Fruit fly (Drosophila melanogaster) whole organism, embryonic: ENCODE results near the gene Gen.

Experiments
- Ada2b ChIP-seq: fragments of 200-800 bp; sonication (Bioruptor generic); IDR thresholded peaks from 2 replicates; pipeline ENCODE4 v1.3.6; 2022; ENCODE audit warnings: missing biosample characterization, missing genetic modification characterization
- Atf6 ChIP-seq: fragments of 200-800 bp; sonication (Bioruptor generic); IDR thresholded peaks from 2 replicates; pipeline ENCODE4 v1.3.6; 2022; ENCODE audit warnings: missing biosample characterization, missing genetic modification characterization
- B-H2 ChIP-seq: fragments of 200-800 bp; sonication (Bioruptor generic); optimal IDR thresholded peaks from 2 replicates; lab custom pipeline; 2018; ENCODE audit warnings: missing biosample characterization, mild to moderate bottlenecking, missing genetic modification characterization
- CG10366 ChIP-seq: fragments of 200-800 bp; sonication (Bioruptor generic); IDR thresholded peaks from 2 replicates; pipeline ENCODE4 v1.3.6; 2022; ENCODE audit warnings: missing biosample characterization, missing genetic modification characterization
- CG13624 ChIP-seq: fragments of 200-800 bp; sonication (Bioruptor generic); optimal IDR thresholded peaks from 2 replicates; lab custom pipeline; 2016; ENCODE audit warnings: missing biosample characterization, missing genetic modification characterization
- CG18011 ChIP-seq: fragments of 200-800 bp; sonication (Bioruptor generic); optimal IDR thresholded peaks from 2 replicates; lab custom pipeline; 2017; ENCODE audit warnings: missing biosample characterization, missing genetic modification characterization, mild to moderate bottlenecking, moderate library complexity, missing genotype
- CG2712 ChIP-seq: fragments of 200-800 bp; optimal IDR thresholded peaks from 3 replicates; lab custom pipeline; 2019; ENCODE audit warnings: missing biosample characterization, mild to moderate bottlenecking, missing genetic modification characterization, moderate library complexity
- CG3726 ChIP-seq: fragments of 200-800 bp; sonication (Bioruptor generic); IDR thresholded peaks from 3 replicates; pipeline ENCODE4, ENCODE4 v1.3.6; 2022; ENCODE audit warnings: missing biosample characterization, missing genetic modification characterization
- CG3995 ChIP-seq: fragments of 200-800 bp; sonication (Bioruptor generic); optimal IDR thresholded peaks from 3 replicates; lab custom pipeline; 2016; ENCODE audit warnings: missing biosample characterization, missing genetic modification characterization
- CG42726 ChIP-seq: fragments of 200-800 bp; sonication (Bioruptor generic); IDR thresholded peaks from 2 replicates; pipeline ENCODE4 v1.3.6; 2022; ENCODE audit warnings: missing biosample characterization, missing genetic modification characterization; ENCODE audit not compliant: partially characterized antibody
- CG4282 ChIP-seq: fragments of 200-800 bp; sonication (Bioruptor generic); optimal IDR thresholded peaks from 2 replicates; lab custom pipeline; 2016; ENCODE audit warnings: missing biosample characterization, missing genetic modification characterization
- CG4820 ChIP-seq: fragments of 200-800 bp; sonication (Bioruptor generic); optimal IDR thresholded peaks from 3 replicates; lab custom pipeline; 2016; ENCODE audit warnings: missing biosample characterization, missing genetic modification characterization
- CG7372 ChIP-seq: fragments of 200-800 bp; sonication (Bioruptor generic); IDR thresholded peaks from 2 replicates; pipeline ENCODE4 v1.3.6; 2022; ENCODE audit warnings: missing biosample characterization, missing genetic modification characterization
- CG7556 ChIP-seq: fragments of 200-800 bp; sonication (Bioruptor generic); optimal IDR thresholded peaks from 2 replicates; lab custom pipeline; 2017; ENCODE audit warnings: missing biosample characterization, mild to moderate bottlenecking, missing genetic modification characterization
- CG8089 ChIP-seq: fragments of 200-800 bp; sonication (Bioruptor generic); optimal IDR thresholded peaks from 3 replicates; lab custom pipeline; 2016; ENCODE audit warnings: missing biosample characterization, missing genetic modification characterization
- CG8359 ChIP-seq: fragments of 200-800 bp; sonication (Bioruptor generic); optimal IDR thresholded peaks from 2 replicates; lab custom pipeline; 2017; ENCODE audit warnings: missing biosample characterization, mild to moderate bottlenecking, missing genetic modification characterization, borderline replicate concordance
- CG9817 ChIP-seq: fragments of 200-800 bp; sonication (Bioruptor generic); optimal IDR thresholded peaks from 2 replicates; lab custom pipeline; 2018; ENCODE audit warnings: missing biosample characterization, mild to moderate bottlenecking, missing genetic modification characterization, moderate library complexity
- D19A ChIP-seq: fragments of 200-800 bp; optimal IDR thresholded peaks from 3 replicates; lab custom pipeline; 2019; ENCODE audit warnings: missing biosample characterization, mild to moderate bottlenecking, missing genetic modification characterization, moderate library complexity
- Dbx ChIP-seq: fragments of 200-800 bp; sonication (Bioruptor generic); IDR thresholded peaks from 3 replicates; pipeline ENCODE4 v1.3.6; 2022; ENCODE audit warnings: missing biosample characterization, missing genetic modification characterization
- Fer1 ChIP-seq: fragments of 200-800 bp; sonication (Bioruptor generic); optimal IDR thresholded peaks from 2 replicates; lab custom pipeline; 2017; ENCODE audit warnings: missing biosample characterization, mild to moderate bottlenecking, missing genetic modification characterization
- Fer3 ChIP-seq: fragments of 200-800 bp; sonication (Bioruptor generic); optimal IDR thresholded peaks from 2 replicates; lab custom pipeline; 2018; ENCODE audit warnings: missing biosample characterization, mild to moderate bottlenecking, missing genetic modification characterization, moderate library complexity
- HLH3B ChIP-seq: fragments of 200-800 bp; sonication (Bioruptor generic); IDR thresholded peaks from 2 replicates; pipeline ENCODE4 v1.3.6; 2022; ENCODE audit warnings: missing biosample characterization, missing genetic modification characterization
- Kr ChIP-seq: fragments of 200-800 bp; sonication (Bioruptor generic); optimal IDR thresholded peaks from 2 replicates; lab custom pipeline; 2017; ENCODE audit warnings: missing biosample characterization, mild to moderate bottlenecking, missing genetic modification characterization
- Myb ChIP-seq: fragments of 200-800 bp; sonication (Bioruptor generic); optimal IDR thresholded peaks from 2 replicates; lab custom pipeline; 2016; ENCODE audit warnings: missing biosample characterization, missing genetic modification characterization
- Oli ChIP-seq: fragments of 200-800 bp; sonication (Bioruptor generic); optimal IDR thresholded peaks from 2 replicates; lab custom pipeline; 2018; ENCODE audit warnings: missing biosample characterization, mild to moderate bottlenecking, missing genetic modification characterization, moderate library complexity
- PHDP ChIP-seq: fragments of 200-800 bp; sonication (Bioruptor generic); optimal IDR thresholded peaks from 3 replicates; lab custom pipeline; 2018; ENCODE audit warnings: missing biosample characterization, mild to moderate bottlenecking, missing genetic modification characterization, moderate library complexity
- Trl ChIP-seq, 3 experiments: fragments of >200 bp in 2 of 3; fragments of 200-800 bp in 1 of 3; sonication (Bioruptor generic) in 1 of 3; optimal IDR thresholded peaks; 2 replicates in 1 of 3; 3 replicates in 2 of 3; lab custom pipeline; 2016 to 2017; ENCODE audit warnings: missing biosample characterization in 1 of 3, missing genetic modification characterization in 1 of 3
- Xbp1 ChIP-seq: fragments of 200-800 bp; sonication (Bioruptor generic); optimal IDR thresholded peaks from 3 replicates; lab custom pipeline; 2016; ENCODE audit warnings: missing biosample characterization, mild to moderate bottlenecking, missing genetic modification characterization
- al ChIP-seq: fragments of 200-800 bp; sonication (Bioruptor generic); IDR thresholded peaks from 2 replicates; pipeline ENCODE4 v1.3.6; 2022; ENCODE audit warnings: missing biosample characterization, missing genetic modification characterization
- corto ChIP-seq: fragments of 200-800 bp; sonication (Bioruptor generic); optimal IDR thresholded peaks from 2 replicates; lab custom pipeline; 2016; ENCODE audit warnings: missing biosample characterization, mild to moderate bottlenecking, missing genetic modification characterization, moderate library complexity
- dmrt99B ChIP-seq: fragments of 200-800 bp; sonication (Bioruptor generic); optimal IDR thresholded peaks from 2 replicates; lab custom pipeline; 2018; ENCODE audit warnings: missing biosample characterization, mild to moderate bottlenecking, missing genetic modification characterization, moderate library complexity
- dpn ChIP-seq, 2 experiments: fragments of 200-800 bp; sonication (Bioruptor generic); optimal IDR thresholded peaks; 3 replicates each; lab custom pipeline; 2016; ENCODE audit warnings: missing biosample characterization in 2 of 2, missing genetic modification characterization in 2 of 2
- ems ChIP-seq: fragments of 200-800 bp; sonication (Bioruptor generic); optimal IDR thresholded peaks from 3 replicates; lab custom pipeline; 2016; ENCODE audit warnings: missing biosample characterization, missing genetic modification characterization
- fd3F ChIP-seq: fragments of 200-800 bp; sonication (Bioruptor generic); optimal IDR thresholded peaks from 2 replicates; lab custom pipeline; 2018; ENCODE audit warnings: missing biosample characterization, mild to moderate bottlenecking, missing genetic modification characterization, moderate library complexity
- fd96Cb ChIP-seq: fragments of 200-800 bp; sonication (Bioruptor generic); optimal IDR thresholded peaks from 2 replicates; lab custom pipeline; 2018; ENCODE audit warnings: missing biosample characterization, mild to moderate bottlenecking, missing genetic modification characterization, moderate library complexity
- gsb ChIP-seq: fragments of 200-800 bp; sonication (Bioruptor generic); IDR thresholded peaks from 2 replicates; pipeline ENCODE4 v1.3.6; 2022; ENCODE audit warnings: missing biosample characterization, missing genetic modification characterization
- kah ChIP-seq: fragments of 200-800 bp; sonication (Bioruptor generic); optimal IDR thresholded peaks from 2 replicates; lab custom pipeline; 2018; ENCODE audit warnings: missing biosample characterization, mild to moderate bottlenecking, missing genetic modification characterization
- kay ChIP-seq: fragments of 200-800 bp; sonication (Bioruptor generic); optimal IDR thresholded peaks from 2 replicates; lab custom pipeline; 2016; ENCODE audit warnings: missing biosample characterization, missing genetic modification characterization
- lilli ChIP-seq: fragments of 200-800 bp; sonication (Bioruptor generic); optimal IDR thresholded peaks from 3 replicates; lab custom pipeline; 2016; ENCODE audit warnings: missing biosample characterization, missing genetic modification characterization
- lov ChIP-seq, 2 experiments: fragments of 200-800 bp in 1 of 2; fragments of >200 bp in 1 of 2; sonication (Bioruptor generic) in 1 of 2; IDR thresholded peaks in 1 of 2; optimal IDR thresholded peaks in 1 of 2; 2 replicates in 1 of 2; 3 replicates in 1 of 2; pipeline versions ENCODE4 v1.3.6 to Lab custom; 2017 to 2022; ENCODE audit warnings: missing biosample characterization in 1 of 2, missing genetic modification characterization in 1 of 2
- org-1 ChIP-seq: fragments of 200-800 bp; sonication (Bioruptor generic); optimal IDR thresholded peaks from 2 replicates; lab custom pipeline; 2017; ENCODE audit warnings: missing biosample characterization, missing genetic modification characterization
- pros ChIP-seq: fragments of 200-800 bp; sonication (Bioruptor generic); optimal IDR thresholded peaks from 3 replicates; lab custom pipeline; 2019; ENCODE audit warnings: missing biosample characterization, mild to moderate bottlenecking, missing genetic modification characterization, moderate library complexity
- psq ChIP-seq: fragments of 200-800 bp; sonication (Bioruptor generic); optimal IDR thresholded peaks from 2 replicates; lab custom pipeline; 2017; ENCODE audit warnings: missing biosample characterization, missing genetic modification characterization
- shn ChIP-seq: fragments of 200-800 bp; sonication (Bioruptor generic); optimal IDR thresholded peaks from 3 replicates; lab custom pipeline; 2016; ENCODE audit warnings: missing biosample characterization, missing genetic modification characterization
- slp2 ChIP-seq: fragments of 200-800 bp; sonication (Bioruptor generic); optimal IDR thresholded peaks from 2 replicates; lab custom pipeline; 2016; ENCODE audit warnings: missing biosample characterization, missing genetic modification characterization
- sna ChIP-seq: fragments of 200-800 bp; sonication (Bioruptor generic); IDR thresholded peaks from 2 replicates; pipeline ENCODE4 v1.3.6; 2022; ENCODE audit warnings: missing biosample characterization, missing genetic modification characterization; ENCODE audit not compliant: partially characterized antibody
- sqz ChIP-seq: fragments of 200-800 bp; sonication (Bioruptor generic); optimal IDR thresholded peaks from 3 replicates; lab custom pipeline; 2018; ENCODE audit warnings: missing biosample characterization, mild to moderate bottlenecking, missing genetic modification characterization
- yki ChIP-seq: fragments of >200 bp; optimal IDR thresholded peaks from 3 replicates; lab custom pipeline; 2018

The Gen gene

DNA sequence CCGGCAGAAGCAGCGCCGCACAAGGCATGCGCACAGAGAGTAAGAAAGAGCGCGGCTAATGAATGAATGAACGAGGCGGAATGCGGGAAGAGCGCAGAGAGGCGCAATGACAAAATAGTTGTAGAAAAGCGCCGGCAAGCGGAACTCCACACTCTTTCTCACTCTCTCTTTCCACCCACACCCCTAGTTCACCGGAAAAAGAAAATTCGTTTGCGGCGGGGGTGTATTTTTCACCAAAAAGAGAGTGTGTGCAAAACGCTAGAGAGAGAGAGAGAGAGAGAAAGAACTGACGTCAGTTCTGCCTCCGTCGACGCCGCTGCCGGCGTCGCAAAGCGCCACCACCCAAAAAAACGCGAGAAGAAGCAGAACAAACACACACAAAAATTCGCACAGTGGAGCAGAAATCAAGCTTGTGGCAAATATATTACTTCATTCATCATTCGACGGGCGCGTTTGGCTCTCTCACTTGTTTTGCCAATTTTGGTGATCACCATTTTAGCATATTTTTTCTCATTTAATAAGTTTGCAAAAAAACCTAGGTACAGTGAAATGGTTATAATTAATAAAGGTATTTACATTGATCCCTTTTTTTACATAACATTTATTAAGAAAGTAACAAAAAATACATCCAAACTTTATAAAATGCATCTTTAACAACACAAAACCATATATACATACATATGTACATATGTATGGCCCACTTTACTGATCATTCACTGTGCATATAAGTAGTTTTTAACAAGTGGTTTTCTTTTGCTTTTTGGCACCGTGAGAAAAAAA, 32.9 kb upstream of the Gen start (continued):
- TF ChIP-seq CG3995 (GFP tag; lab: Kevin White, UChicago) (no peak), CG4820 (GFP tag; lab: Kevin White, UChicago) (peak; percentile 18), sqz (GFP tag; lab: Kevin White, UChicago) (peak; percentile 81), fd3F (GFP tag; lab: Kevin White, UChicago) (peak; percentile 37), CG10366 (GFP tag; lab: Robert Waterston, UW) (peak; percentile 43; the same call in 1 of the 2 replicates), CG8359 (GFP tag; lab: Kevin White, UChicago) (peak; percentile 22), Oli (tag; lab: Kevin White, UChicago) (peak; percentile 75), Trl (optimal IDR thresholded peaks at IDR 0.05; lab: Kevin White, UChicago) (peak; percentile 98 to 99), Trl (GFP tag; optimal IDR thresholded peaks at IDR 0.05; lab: Kevin White, UChicago) (peak; percentile 59), org-1 (GFP tag; lab: Kevin White, UChicago) (peak; percentile 41), slp2 (GFP tag; lab: Kevin White, UChicago) (peak; percentile 11), fd96Cb (tag; lab: Kevin White, UChicago) (peak; percentile 53), ems (peak; percentile 32), kay (GFP tag; lab: Kevin White, UChicago) (peak; percentile 19), B-H2 (GFP tag; lab: Kevin White, UChicago) (no peak), yki (peak; percentile 85), CG8089 (no peak), kah (GFP tag; lab: Kevin White, UChicago) (no peak), shn (GFP tag; lab: Kevin White, UChicago) (peak; percentile 55), lilli (GFP tag; lab: Kevin White, UChicago) (peak; percentile 77), Myb (peak; percentile 38), HLH3B (0 out of 2 replicates have a peak, but pooled peaks have one; percentile 14), CG42726 (GFP tag; lab: Robert Waterston, UW) (no peak), CG13624 (GFP tag; lab: Kevin White, UChicago) (peak; percentile 48), sna (GFP tag; lab: Robert Waterston, UW) (peak; percentile 73), CG4282 (GFP tag; lab: Kevin White, UChicago) (peak; percentile 31), Dbx (GFP tag; lab: Robert Waterston, UW) (0 out of 3 replicates have a peak, but pooled peaks have one; percentile 25), Xbp1 (peak; percentile 55), CG2712 (peak; percentile 57), lov (optimal IDR thresholded peaks at IDR 0.05; lab: Kevin White, UChicago) (no peak), lov (GFP tag; IDR thresholded peaks at IDR 0.05; lab: Robert Waterston, UW) (peak; percentile 69; the same call in 1 of the 3 replicates), dmrt99B (tag; lab: Kevin White, UChicago) (peak; percentile 58), Fer3 (tag; lab: Kevin White, UChicago) (peak; percentile 50), al (GFP tag; lab: Robert Waterston, UW) (peak; percentile 53; the same call in 1 of the 2 replicates), Ada2b (GFP tag; lab: Robert Waterston, UW) (no peak), Atf6 (GFP tag; lab: Robert Waterston, UW) (no peak), CG7556 (GFP tag; lab: Kevin White, UChicago) (peak; percentile 70), D19A (tag; lab: Kevin White, UChicago) (peak; percentile 15), CG18011 (peak; percentile 31), Kr (GFP tag; lab: Kevin White, UChicago) (no peak), PHDP (tag; lab: Kevin White, UChicago) (peak; percentile 48), CG9817 (tag; lab: Kevin White, UChicago) (peak; percentile 24), dpn (GFP tag; optimal IDR thresholded peaks at IDR 0.05; lab: Kevin White, UChicago) (peak; percentile 64 to 68), pros (GFP tag; lab: Kevin White, UChicago) (peak; percentile 92), Fer1 (peak; percentile 35), CG7372 (GFP tag; lab: Robert Waterston, UW) (no peak), CG3726 (no peak), corto (GFP tag; lab: Kevin White, UChicago) (no peak), gsb (peak; percentile 22; the same call in 1 of the 2 replicates), psq (GFP tag; lab: Kevin White, UChicago) (no peak)
